Fruit fly (Drosophila melanogaster) whole organism: Measurements from ENCODE around the gene CG15356.

Source experiments
- CG8478 ChIP-seq: fragments of >200 bp; optimal IDR thresholded peaks from 2 replicates; lab custom pipeline; 2018; ENCODE audit warnings: inconsistent platforms
- Dll ChIP-seq: fragments of >200 bp; optimal IDR thresholded peaks from 2 replicates; lab custom pipeline; 2017
- EcR ChIP-seq, 2 experiments: fragments of >200 bp; optimal IDR thresholded peaks; 2 replicates each; lab custom pipeline; 2017; ENCODE audit warnings: missing biosample characterization in 2 of 2, missing genetic modification characterization in 2 of 2, missing genetic modification reagents in 2 of 2
- pan ChIP-seq: fragments of >200 bp; optimal IDR thresholded peaks from 2 replicates; lab custom pipeline; 2017
- psq ChIP-seq: fragments of >200 bp; optimal IDR thresholded peaks from 2 replicates; lab custom pipeline; 2017
- usp ChIP-seq: fragments of >200 bp; optimal IDR thresholded peaks from 2 replicates; lab custom pipeline; 2017; ENCODE audit warnings: missing biosample characterization, missing genetic modification characterization, mixed read lengths

CG15356 gene

DNA sequence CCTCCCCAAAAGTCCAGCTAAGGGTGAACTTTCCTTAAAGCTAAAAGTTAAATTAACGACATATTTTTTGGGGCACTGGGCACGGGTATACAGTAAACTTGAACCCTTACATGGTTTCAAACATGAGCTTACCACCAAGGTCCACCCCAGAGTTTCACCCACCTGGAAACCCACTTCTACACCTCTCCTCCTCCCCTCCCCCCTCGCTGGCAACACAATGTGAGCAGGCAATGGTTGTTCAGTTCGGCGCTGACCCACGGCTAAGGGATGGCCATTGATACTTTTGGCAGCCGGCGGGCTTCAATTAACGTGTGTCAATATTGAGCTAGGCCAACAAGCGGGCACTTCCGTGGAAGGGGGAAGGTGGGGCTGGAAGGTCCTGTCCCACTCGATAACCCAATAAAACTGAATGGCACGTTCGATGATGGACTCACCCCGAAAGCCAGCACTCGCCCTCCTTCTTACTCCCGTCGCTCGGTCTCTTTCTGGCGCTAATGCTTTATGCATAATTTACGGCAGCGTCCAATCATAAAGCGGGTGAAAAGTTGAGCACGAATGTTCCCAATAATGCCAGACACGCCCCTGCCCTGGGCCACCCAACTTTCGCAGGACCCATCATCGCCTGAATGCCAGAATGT, 36.0 kb downstream of the CG15356 start:
- TF ChIP-seq Dll (no peak), EcR (GFP tag; optimal IDR thresholded peaks at IDR 0.05; lab: Kevin White, UChicago) (no peak), CG8478 (lab: Kevin White, UChicago) (no peak), pan (lab: Kevin White, UChicago) (no peak), psq (lab: Kevin White, UChicago) (no peak), usp (no peak)

DNA sequence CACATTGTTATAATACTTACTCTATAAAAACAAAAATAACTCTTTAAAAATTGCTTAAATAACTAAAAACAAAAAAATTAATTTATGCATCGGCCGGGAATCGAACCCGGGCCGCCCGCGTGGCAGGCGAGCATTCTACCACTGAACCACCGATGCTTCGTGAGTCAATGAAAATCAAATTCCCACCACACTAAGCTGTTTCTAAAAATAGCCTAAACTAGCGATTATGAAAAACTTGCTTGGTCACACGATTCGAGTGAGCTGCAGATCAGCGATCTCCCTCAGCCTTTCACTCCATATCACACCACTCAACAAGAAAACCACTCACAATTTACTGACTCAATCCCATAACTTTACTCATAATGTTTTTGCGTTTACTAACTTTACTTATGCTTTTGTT, 42.6 kb downstream of the CG15356 start:
- TF ChIP-seq CG8478 (lab: Kevin White, UChicago) = no peak
- TF ChIP-seq psq (lab: Kevin White, UChicago) = no peak
- no peak for TF ChIP-seq EcR (GFP tag; optimal IDR thresholded peaks at IDR 0.05; lab: Kevin White, UChicago)
- TF ChIP-seq usp = no peak
- TF ChIP-seq Dll = no peak
- no peak for TF ChIP-seq pan (lab: Kevin White, UChicago)

DNA sequence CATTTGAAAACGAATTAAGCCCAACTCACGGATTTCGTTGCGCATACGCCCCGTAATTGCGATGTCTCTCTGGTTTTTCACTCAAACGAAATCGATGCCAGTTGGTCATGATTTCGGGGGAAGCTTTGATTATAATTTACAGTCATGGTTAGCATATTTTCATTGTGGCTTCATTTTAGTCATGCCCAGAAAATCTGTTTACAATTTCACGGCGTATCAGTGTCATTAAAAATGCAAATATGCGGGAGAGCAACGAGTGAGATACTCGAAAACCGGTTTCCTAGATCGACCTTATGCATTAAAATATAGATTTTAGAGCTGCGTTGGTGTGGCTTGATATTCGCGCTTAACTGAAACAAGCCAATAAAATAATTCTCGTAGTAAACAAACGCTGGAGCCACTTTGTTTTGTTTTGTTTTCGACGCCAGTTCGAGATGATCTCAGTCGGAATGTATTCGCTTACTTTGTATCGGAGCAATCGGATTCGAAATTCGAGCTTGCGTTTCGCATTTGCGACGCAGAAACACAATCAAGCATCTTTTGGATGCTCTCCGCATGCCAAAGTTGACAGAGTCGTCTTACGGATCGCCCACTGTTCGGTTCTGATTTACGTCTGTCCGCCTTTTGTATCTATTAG, 49.9 kb downstream of the CG15356 start:
- TF ChIP-seq psq (lab: Kevin White, UChicago) (no peak), Dll (no peak), pan (lab: Kevin White, UChicago) (no peak), CG8478 (lab: Kevin White, UChicago) (no peak)

DNA sequence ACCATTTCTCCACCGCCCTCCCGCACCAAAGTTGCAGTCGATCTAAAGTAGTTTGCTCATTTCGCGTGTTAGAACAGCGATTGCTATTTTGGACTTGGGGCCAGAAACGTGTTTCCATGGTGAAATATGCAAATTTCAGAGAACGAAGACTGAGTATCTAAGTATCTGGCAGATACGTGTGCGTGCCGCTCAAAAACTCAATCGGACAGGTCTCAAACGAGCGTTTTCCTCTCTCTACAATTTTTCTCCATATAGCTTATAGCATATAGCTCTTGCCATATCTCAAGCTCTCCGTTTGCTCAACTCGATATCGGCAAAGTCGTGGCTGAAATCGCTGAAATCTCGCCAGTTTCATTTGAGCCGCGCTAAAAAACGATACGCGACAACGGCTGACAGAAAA, 53.1 kb downstream of the CG15356 start:
- TF ChIP-seq psq (lab: Kevin White, UChicago) (no peak), Dll (no peak), CG8478 (lab: Kevin White, UChicago) (no peak), pan (lab: Kevin White, UChicago) (no peak), EcR (GFP tag; optimal IDR thresholded peaks at IDR 0.05; lab: Kevin White, UChicago) (no peak), usp (no peak)

DNA sequence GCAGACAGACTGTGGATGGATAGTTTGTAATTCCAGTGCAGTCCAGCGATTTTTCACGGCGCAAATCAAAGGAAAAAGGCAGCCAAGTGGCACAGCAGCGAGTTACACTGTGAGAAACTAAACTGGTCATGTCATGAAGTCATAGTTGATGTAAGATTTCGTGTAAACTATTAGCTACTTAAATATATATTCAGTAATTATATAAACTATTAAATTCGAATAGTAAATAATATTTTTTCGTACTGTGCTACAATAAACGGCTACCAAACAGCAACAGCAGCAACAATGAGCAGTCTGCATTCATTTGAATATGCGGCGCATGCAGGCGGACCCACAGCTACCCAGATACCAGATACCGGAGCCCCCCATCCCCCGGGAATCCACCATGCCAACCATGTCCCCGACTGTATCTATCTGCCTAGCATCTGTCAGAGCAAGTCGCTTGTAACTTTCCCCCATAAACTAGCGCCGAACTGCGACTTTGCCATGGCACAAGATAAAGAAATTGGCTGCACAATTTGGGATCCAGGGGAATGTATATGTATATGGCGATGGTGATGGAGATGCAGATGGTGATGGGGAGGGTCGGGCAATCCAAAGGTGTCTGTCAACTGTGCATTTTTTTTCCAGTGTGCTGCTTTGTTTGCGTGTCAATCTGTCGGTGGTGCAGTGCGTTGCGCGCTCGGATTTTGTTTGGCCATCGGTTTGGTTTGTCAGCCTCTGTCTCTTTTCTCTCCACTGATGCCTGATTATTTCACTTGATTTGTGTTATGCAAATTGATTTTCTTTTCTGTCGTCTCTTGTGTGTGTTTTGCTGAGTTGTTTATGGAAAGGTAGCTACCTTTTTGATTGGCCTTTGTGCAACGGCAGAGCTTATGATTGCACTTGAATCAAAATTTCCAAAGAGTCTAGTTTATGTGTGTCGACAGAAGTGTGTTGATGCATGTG, 54.4 kb downstream of the CG15356 start:
- TF ChIP-seq pan (lab: Kevin White, UChicago) (no peak), usp (no peak), Dll (no peak), EcR (GFP tag; optimal IDR thresholded peaks at IDR 0.05; lab: Kevin White, UChicago) (no peak), psq (lab: Kevin White, UChicago) (no peak), CG8478 (lab: Kevin White, UChicago) (no peak)
